Worm (Caenorhabditis elegans): Measurements from ENCODE around the gene lip-1.

The lip-1 gene

DNA sequence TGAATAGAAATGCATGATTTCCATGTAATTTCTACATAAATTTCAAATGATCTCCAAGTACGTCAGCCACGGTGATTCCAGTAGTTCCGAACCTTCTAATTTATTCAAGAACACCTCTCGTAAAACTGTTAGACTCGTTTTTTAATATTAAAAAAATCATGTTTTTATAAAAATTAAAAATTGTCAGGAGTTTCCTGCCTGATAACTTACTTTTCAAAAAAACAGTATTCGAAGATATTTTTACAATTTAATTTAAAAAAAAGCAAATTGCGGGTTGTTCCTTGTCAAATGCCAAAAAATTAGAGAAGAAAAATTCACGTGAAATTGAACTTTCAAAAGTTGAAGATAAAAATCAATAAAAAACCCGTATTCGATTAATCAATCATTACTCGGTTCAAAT is 47.2 kb upstream of the lip-1 start, which contains the start of the genes C17H12.3 and C17H12.12:
TSS of gene C17H12.3 (minus strand) at position 101 of the 400 bp plus-strand sequence.
TSS of gene C17H12.12 (plus strand) at position 396 of the 400 bp plus-strand sequence.
- TF ChIP-seq F55B11.4 (tag; optimal IDR thresholded peaks at IDR 0.05; ENCODE audit: borderline replicate concordance, insufficient read depth): no peak

- TF ChIP-seq nhr-80 (tag; optimal IDR thresholded peaks at IDR 0.05) (peak; percentile 80), unc-62 (GFP tag; optimal IDR thresholded peaks at IDR 0.05) (peak; percentile 25), B0035.1 (tag; optimal IDR thresholded peaks at IDR 0.05) (no peak)
Measured at ce11 chrIV:6802132-6802531, 40.6 kb upstream of the lip-1 start, which contains the start of the genes cest-4 and C17H12.11. cest-4 (minus strand) TSS chrIV:6802337. C17H12.11 (plus strand) TSS chrIV:6802387.

- no peak for TF ChIP-seq ztf-6 (GFP tag; IDR thresholded peaks at IDR 0.05)
- no peak for TF ChIP-seq egrh-3 (GFP tag; IDR thresholded peaks at IDR 0.05)
- no peak for TF ChIP-seq B0035.1 (tag; optimal IDR thresholded peaks at IDR 0.05)
- no peak for TF ChIP-seq nhr-120 (GFP tag; IDR thresholded peaks at IDR 0.05)
- TF ChIP-seq chd-7 (tag; optimal IDR thresholded peaks at IDR 0.05): no peak
- TF ChIP-seq hlh-26 (GFP tag; conservative IDR thresholded peaks at IDR 0.05): no peak
- no peak for TF ChIP-seq Y53F4B.3 (GFP tag; IDR thresholded peaks at IDR 0.05)
- TF ChIP-seq cebp-2 (GFP tag; IDR thresholded peaks at IDR 0.05): no peak
- TF ChIP-seq nfya-2 (GFP tag; IDR thresholded peaks at IDR 0.05): no peak
- no peak for TF ChIP-seq lag-1 (GFP tag; IDR thresholded peaks at IDR 0.05)
- TF ChIP-seq C06A6.2 (GFP tag; conservative IDR thresholded peaks at IDR 0.05): no peak
- no peak for TF ChIP-seq ccch-3 (GFP tag; optimal IDR thresholded peaks at IDR 0.05)
- no peak for TF ChIP-seq F33H1.4 (GFP tag; IDR thresholded peaks at IDR 0.05)
- no peak for TF ChIP-seq ets-4 (GFP tag; optimal IDR thresholded peaks at IDR 0.05)
Measured at ce11 chrIV:6803294-6803693, 39.5 kb upstream of the lip-1 start.

DNA sequence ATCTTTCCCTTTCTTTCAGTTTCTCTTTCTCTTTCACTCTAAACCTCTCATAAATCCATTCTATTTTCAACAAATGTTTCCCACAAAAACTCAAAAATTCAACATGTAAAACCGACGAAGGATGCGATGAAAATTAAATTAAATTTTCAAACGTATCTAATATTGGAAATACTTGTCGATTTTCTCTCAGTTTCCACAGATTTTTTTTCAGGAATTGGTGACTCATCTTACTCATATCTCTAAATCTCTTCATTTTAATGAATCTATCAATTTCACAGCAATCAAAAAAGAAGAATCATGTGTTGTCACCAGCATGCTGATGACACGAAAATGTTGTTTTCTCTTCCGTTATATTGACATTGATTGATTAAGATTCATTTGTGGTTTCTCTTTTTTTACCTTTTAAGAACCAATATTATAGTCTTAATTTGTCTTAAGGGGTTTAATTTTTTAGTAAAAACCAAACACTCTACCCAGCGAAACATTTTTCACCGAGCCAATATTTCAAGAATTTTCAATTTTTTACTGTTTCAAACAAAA is 38.9 kb upstream of the lip-1 start:
- TF ChIP-seq lsl-1 (GFP tag; optimal IDR thresholded peaks at IDR 0.05): no peak
- TF ChIP-seq Y53F4B.3 (GFP tag; IDR thresholded peaks at IDR 0.05): no peak
- TF ChIP-seq unc-130 (GFP tag; optimal IDR thresholded peaks at IDR 0.05): no peak
- no peak for TF ChIP-seq efl-1 (GFP tag; optimal IDR thresholded peaks at IDR 0.05)
- no peak for TF ChIP-seq T26A5.8 (tag; optimal IDR thresholded peaks at IDR 0.05)
- TF ChIP-seq F55B11.4 (tag; optimal IDR thresholded peaks at IDR 0.05; ENCODE audit: borderline replicate concordance, insufficient read depth): no peak
- no peak for TF ChIP-seq F57A8.1 (GFP tag; optimal IDR thresholded peaks at IDR 0.05)
- no peak for TF ChIP-seq dpff-1 (tag; optimal IDR thresholded peaks at IDR 0.05)
- TF ChIP-seq nhr-27 (tag; optimal IDR thresholded peaks at IDR 0.05): no peak
- no peak for TF ChIP-seq mes-4 (tag; optimal IDR thresholded peaks at IDR 0.05)
- no peak for TF ChIP-seq rcor-1 (GFP tag; IDR thresholded peaks at IDR 0.05)
- no peak for TF ChIP-seq C17E4.6 (GFP tag; IDR thresholded peaks at IDR 0.05)
- no peak for TF ChIP-seq cebp-2 (GFP tag; IDR thresholded peaks at IDR 0.05)
- TF ChIP-seq ceh-58 (GFP tag; IDR thresholded peaks at IDR 0.05): no peak
- TF ChIP-seq ztf-18 (tag; optimal IDR thresholded peaks at IDR 0.05): no peak
- TF ChIP-seq ztf-6 (GFP tag; IDR thresholded peaks at IDR 0.05): no peak
- no peak for TF ChIP-seq mel-28 (tag; optimal IDR thresholded peaks at IDR 0.05; ENCODE audit: borderline replicate concordance)
- no peak for TF ChIP-seq lin-40 (tag; optimal IDR thresholded peaks at IDR 0.05)

DNA sequence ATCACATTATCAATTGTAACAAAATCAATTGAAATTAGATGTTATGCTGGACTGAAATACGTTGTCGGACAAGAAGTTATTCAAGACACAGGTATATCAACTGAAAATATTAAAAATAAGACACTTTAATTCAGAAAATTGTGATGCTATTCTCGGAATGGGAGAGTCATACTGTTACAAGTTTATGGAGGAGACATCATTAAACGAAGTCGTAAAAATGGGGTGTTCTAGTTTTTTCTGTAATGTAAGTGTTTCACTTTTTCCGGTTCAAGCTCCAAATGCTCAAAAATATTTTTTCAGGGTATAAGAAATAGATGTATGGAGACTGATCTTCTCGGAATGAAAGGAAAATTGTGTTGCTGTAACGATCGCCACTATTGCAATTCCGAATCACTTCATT is 37.9 kb upstream of the lip-1 start, which contains the start of gene C17H12.37:
TSS of gene C17H12.37 (plus strand) at position 301 of the 400 bp plus-strand sequence.
- TF ChIP-seq C06A6.2 (GFP tag; conservative IDR thresholded peaks at IDR 0.05) (no peak), B0035.1 (tag; optimal IDR thresholded peaks at IDR 0.05) (no peak), hlh-12 (tag; optimal IDR thresholded peaks at IDR 0.05) (no peak), die-1 (tag; optimal IDR thresholded peaks at IDR 0.05) (no peak)

All from whole organism, young adult.